Worm (Caenorhabditis elegans): ENCODE data around the gene eef-1A.1.

eef-1A.1 gene

DNA sequence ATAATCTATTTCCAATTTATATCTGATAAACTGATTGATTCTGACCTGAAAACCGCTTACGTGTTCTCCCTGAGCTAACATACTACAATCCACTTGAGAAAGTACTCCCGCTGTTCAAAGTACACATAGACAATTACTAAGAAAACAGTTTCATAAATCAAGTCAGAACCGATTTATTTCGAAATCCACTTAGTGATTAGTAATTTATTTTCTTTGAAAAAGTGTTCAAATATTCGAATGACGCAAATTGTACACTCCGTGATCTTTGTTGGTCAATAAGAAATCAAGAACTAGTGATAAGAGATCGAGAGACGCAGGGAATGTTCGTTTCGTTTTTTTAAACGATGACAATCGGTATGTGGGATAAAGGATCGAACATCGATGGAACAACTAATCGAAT is 21.0 kb upstream of the eef-1A.1 start:
- TF ChIP-seq hsf-1 (GFP tag; IDR thresholded peaks at IDR 0.05) (no peak), unc-130 (GFP tag; optimal IDR thresholded peaks at IDR 0.05) (no peak), lin-26 (GFP tag; IDR thresholded peaks at IDR 0.05) (0 out of 2 replicates have a peak, but pooled peaks have one; percentile 41), B0336.3 (GFP tag; IDR thresholded peaks at IDR 0.05) (no peak), repo-1 (tag; optimal IDR thresholded peaks at IDR 0.05) (no peak), Y79H2A.3 (GFP tag; conservative IDR thresholded peaks at IDR 0.05) (no peak), aptf-3 (GFP tag; IDR thresholded peaks at IDR 0.05) (no peak), Y53F4B.3 (GFP tag; IDR thresholded peaks at IDR 0.05) (no peak), nhr-27 (tag; optimal IDR thresholded peaks at IDR 0.05) (no peak), pbrm-1 (GFP tag; IDR thresholded peaks at IDR 0.05) (no peak), nhr-80 (tag; optimal IDR thresholded peaks at IDR 0.05) (peak; percentile 27), mcd-1 (GFP tag; IDR thresholded peaks at IDR 0.05) (no peak), cebp-1 (GFP tag; IDR thresholded peaks at IDR 0.05) (no peak), cebp-1 (tag; optimal IDR thresholded peaks at IDR 0.05) (peak; percentile 52)

DNA sequence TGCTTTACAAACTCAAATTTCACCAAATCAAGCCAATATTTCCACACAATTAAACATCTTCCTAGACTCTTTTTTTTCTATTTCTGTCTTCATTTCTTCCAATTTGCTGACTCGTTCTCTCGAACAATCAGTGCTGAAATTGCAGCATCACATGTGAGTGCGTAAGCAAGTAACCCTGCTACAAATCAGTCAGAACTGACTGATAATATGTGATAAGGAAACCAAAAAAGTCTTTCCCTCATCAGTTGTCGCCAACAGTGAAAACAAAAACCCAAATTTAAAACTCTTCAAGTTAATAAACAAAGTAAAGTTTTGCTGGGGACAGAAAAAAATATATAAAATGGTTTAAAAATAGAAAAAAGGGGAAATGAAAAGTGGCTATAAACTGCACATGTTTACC is 20.0 kb upstream of the eef-1A.1 start:
- TF ChIP-seq mel-28 (tag; optimal IDR thresholded peaks at IDR 0.05; ENCODE audit: borderline replicate concordance) (no peak), ekl-4 (GFP tag; IDR thresholded peaks at IDR 0.05) (no peak), mxl-1 (tag; optimal IDR thresholded peaks at IDR 0.05) (no peak), rec-8 (tag; optimal IDR thresholded peaks at IDR 0.05) (no peak), lin-26 (GFP tag; IDR thresholded peaks at IDR 0.05) (no peak), cebp-1 (GFP tag; IDR thresholded peaks at IDR 0.05) (no peak), cebp-1 (tag; optimal IDR thresholded peaks at IDR 0.05) (peak; percentile 36), him-1 (tag; optimal IDR thresholded peaks at IDR 0.05) (no peak), lsy-27 (tag; optimal IDR thresholded peaks at IDR 0.05; ENCODE audit: borderline replicate concordance, insufficient read depth) (no peak), F57C9.4 (tag; optimal IDR thresholded peaks at IDR 0.05) (no peak), bed-2 (GFP tag; IDR thresholded peaks at IDR 0.05) (no peak), ztf-28 (GFP tag; IDR thresholded peaks at IDR 0.05) (no peak), ceh-91 (GFP tag; IDR thresholded peaks at IDR 0.05) (no peak), C17E4.6 (GFP tag; IDR thresholded peaks at IDR 0.05) (no peak), ccch-3 (GFP tag; optimal IDR thresholded peaks at IDR 0.05) (no peak), die-1 (tag; optimal IDR thresholded peaks at IDR 0.05) (no peak), chd-7 (tag; optimal IDR thresholded peaks at IDR 0.05) (no peak), B0035.1 (tag; optimal IDR thresholded peaks at IDR 0.05) (no peak), F22D6.2 (tag; optimal IDR thresholded peaks at IDR 0.05) (no peak), egrh-3 (GFP tag; IDR thresholded peaks at IDR 0.05) (no peak), lir-1 (GFP tag; conservative IDR thresholded peaks at IDR 0.05) (no peak), ztf-25 (GFP tag; IDR thresholded peaks at IDR 0.05) (no peak), let-607 (tag; optimal IDR thresholded peaks at IDR 0.05) (peak in 1 of 2 experiments; percentile 20), bed-1 (GFP tag; IDR thresholded peaks at IDR 0.05) (no peak), ama-1 (optimal IDR thresholded peaks at IDR 0.05) (no peak), ama-1 (GFP tag; optimal IDR thresholded peaks at IDR 0.05) (no peak), snpc-3.4 (tag; optimal IDR thresholded peaks at IDR 0.05) (no peak), nhr-179 (tag; optimal IDR thresholded peaks at IDR 0.05) (no peak), nhr-80 (tag; optimal IDR thresholded peaks at IDR 0.05) (peak; percentile 71), egl-44 (GFP tag; IDR thresholded peaks at IDR 0.05) (no peak), F33H1.4 (GFP tag; IDR thresholded peaks at IDR 0.05) (no peak), snpc-1.1 (tag; optimal IDR thresholded peaks at IDR 0.05; ENCODE audit: insufficient read depth) (no peak), Y53G8AR.9 (GFP tag; conservative IDR thresholded peaks at IDR 0.05) (0 out of 2 replicates have a peak, but pooled peaks have one; percentile 31), pha-4 (tag; optimal IDR thresholded peaks at IDR 0.05) (peak; percentile 12)

Data from whole organism, young adult.